Worm (Caenorhabditis elegans) whole organism, L1 larva: ENCODE measurements around the gene W08E12.5.

Experiments
- Y116A8C.19 ChIP-seq: sonication (generic microtip); optimal IDR thresholded peaks from 2 replicates; lab custom pipeline; 2016; ENCODE audit warnings: missing compliant biosample characterization, missing genetic modification characterization, borderline replicate concordance
- blmp-1 ChIP-seq: fragments of 150-350 bp; optimal IDR thresholded peaks from 2 replicates; lab custom pipeline; 2014; ENCODE audit warnings: missing biosample characterization, missing genetic modification characterization
- ceh-82 ChIP-seq, 3 experiments: fragments of 150-350 bp in 1 of 3; sonication (generic microtip) in 2 of 3; optimal IDR thresholded peaks; 2 replicates each; lab custom pipeline; 2014 to 2017; ENCODE audit warnings: missing biosample characterization in 3 of 3, missing genetic modification characterization in 3 of 3
- fkh-10 ChIP-seq: sonication (generic microtip); optimal IDR thresholded peaks from 2 replicates; lab custom pipeline; 2017; ENCODE audit warnings: missing biosample characterization, missing genetic modification reagents, missing genetic modification characterization
- lin-13 ChIP-seq: fragments of 150-350 bp; optimal IDR thresholded peaks from 2 replicates; lab custom pipeline; 2014; ENCODE audit warnings: missing biosample characterization, missing genetic modification reagents, missing genetic modification characterization
- skn-1 ChIP-seq: fragments of 150-350 bp; optimal IDR thresholded peaks from 2 replicates; lab custom pipeline; 2014; ENCODE audit warnings: missing biosample characterization, missing genetic modification characterization
- snpc-4 ChIP-seq: fragments of 150-350 bp; optimal IDR thresholded peaks from 2 replicates; lab custom pipeline; 2014; ENCODE audit warnings: missing biosample characterization, missing genetic modification characterization
- sup-37 ChIP-seq: fragments of 200-800 bp; sonication (Bioruptor generic); optimal IDR thresholded peaks from 2 replicates; lab custom pipeline; 2018; ENCODE audit warnings: mild to moderate bottlenecking, missing genetic modification characterization, missing compliant biosample characterization

DNA sequence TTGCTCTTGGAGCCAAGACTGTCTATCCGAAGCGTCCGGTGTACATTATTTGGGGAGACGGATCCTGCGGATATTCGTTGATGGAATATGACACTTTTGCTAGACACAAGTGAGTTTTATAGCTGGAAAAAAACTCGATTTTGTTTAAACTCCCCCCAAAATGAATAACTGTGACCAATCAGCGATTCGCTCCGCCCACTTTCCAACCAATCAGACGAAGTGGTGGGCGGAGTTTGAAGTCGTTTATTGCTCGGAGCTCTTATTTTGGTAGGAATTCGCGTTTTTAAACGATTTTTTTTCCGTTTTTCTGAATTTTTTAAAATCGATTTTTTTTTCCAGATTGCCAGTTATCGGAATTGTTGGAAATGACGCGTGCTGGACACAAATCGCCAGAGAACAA, 38.8 kb upstream of the W08E12.5 start:
- TF ChIP-seq Y116A8C.19 (tag; lab: Kevin White, UChicago) (no peak), snpc-4 (tag; lab: Kevin White, UChicago) (no peak), fkh-10 (GFP tag; lab: Kevin White, UChicago) (no peak), skn-1 (tag; lab: Kevin White, UChicago) (no peak), lin-13 (no peak), sup-37 (GFP tag; lab: Kevin White, UChicago) (no peak), blmp-1 (tag; lab: Kevin White, UChicago) (no peak), ceh-82 (tag; optimal IDR thresholded peaks at IDR 0.05; lab: Kevin White, UChicago) (no peak)
